Worm (Caenorhabditis elegans): ENCODE measurements around the gene C05E11.6.
A peak's percentile ranks its signal among the peaks of the same experiment; 100 is the strongest.

Gene C05E11.6

DNA sequence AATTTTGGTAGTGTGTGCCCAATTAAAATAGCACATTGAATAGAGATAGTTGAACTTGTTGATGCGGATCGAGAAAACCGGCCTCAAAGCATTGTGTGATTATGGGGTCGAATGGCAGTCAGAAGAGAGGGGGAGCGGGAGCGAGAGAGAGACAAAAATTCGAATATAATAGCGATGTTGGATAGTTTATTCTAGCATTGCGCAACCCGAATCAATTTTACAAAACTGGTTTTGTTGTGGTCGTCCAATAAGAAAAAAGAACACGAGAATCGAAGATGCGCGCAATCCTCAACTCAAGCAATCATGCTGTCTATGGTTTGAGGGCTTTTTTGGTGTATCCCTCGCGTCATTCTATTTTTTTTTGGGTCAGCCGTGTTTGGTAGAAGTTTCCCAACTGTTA, 8.5 kb upstream of the C05E11.6 start:
- TF ChIP-seq mdl-1 (tag; optimal IDR thresholded peaks at IDR 0.05): peak in 1 of 2 experiments; percentile 11
- peak in 1 of 2 experiments; percentile 13 for TF ChIP-seq lsy-2 (tag; optimal IDR thresholded peaks at IDR 0.05)
- no peak for TF ChIP-seq aha-1 (tag; optimal IDR thresholded peaks at IDR 0.05)
- peak; percentile 87 for TF ChIP-seq grh-1 (GFP tag; IDR thresholded peaks at IDR 0.05)
- TF ChIP-seq nhr-28 (tag; optimal IDR thresholded peaks at IDR 0.05): no peak
- no peak for TF ChIP-seq fkh-4 (tag; optimal IDR thresholded peaks at IDR 0.05; ENCODE audit: borderline replicate concordance)
- no peak for TF ChIP-seq efl-1 (optimal IDR thresholded peaks at IDR 0.05)
- peak in 1 of 2 experiments; percentile 32 for TF ChIP-seq efl-1 (GFP tag; optimal IDR thresholded peaks at IDR 0.05 in 1 of 2)
- peak; percentile 88 for TF ChIP-seq nhr-85 (tag)
- TF ChIP-seq nhr-71 (tag; optimal IDR thresholded peaks at IDR 0.05): peak; percentile 27
- TF ChIP-seq nhr-77 (tag; optimal IDR thresholded peaks at IDR 0.05): no peak
- no peak for TF ChIP-seq nhr-237 (tag; optimal IDR thresholded peaks at IDR 0.05)
- TF ChIP-seq lin-14 (GFP tag; optimal IDR thresholded peaks at IDR 0.05): peak; percentile 72
- TF ChIP-seq lin-35 (GFP tag; optimal IDR thresholded peaks at IDR 0.05): peak in 1 of 2 experiments; percentile 40
- TF ChIP-seq blmp-1 (tag; optimal IDR thresholded peaks at IDR 0.05): peak; percentile 32
- TF ChIP-seq snu-23 (GFP tag; optimal IDR thresholded peaks at IDR 0.05): peak; percentile 17
- TF ChIP-seq hlh-4 (tag; optimal IDR thresholded peaks at IDR 0.05): no peak
- TF ChIP-seq ets-5 (GFP tag; IDR thresholded peaks at IDR 0.05): no peak
- no peak for TF ChIP-seq mep-1 (tag; optimal IDR thresholded peaks at IDR 0.05)

DNA sequence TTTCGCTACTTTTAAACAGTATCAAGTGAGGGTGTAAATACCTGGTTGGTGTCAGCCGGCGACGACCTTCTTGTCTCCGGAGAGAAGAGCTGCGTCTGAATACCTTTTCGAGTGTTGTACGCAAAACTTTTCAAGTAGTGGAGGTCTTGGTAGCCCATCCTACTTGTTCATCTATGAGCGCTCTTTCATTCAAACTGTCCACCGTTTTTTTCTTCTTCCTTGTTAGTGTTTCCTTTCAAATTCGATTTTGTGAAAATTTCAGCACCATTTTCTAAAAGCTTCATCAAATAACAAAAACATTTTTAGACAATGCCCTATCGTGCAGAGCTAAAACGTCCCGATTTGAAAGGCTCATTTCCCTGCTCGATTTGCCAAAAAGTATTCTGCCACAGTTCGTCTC, 7.6 kb upstream of the C05E11.6 start, which contains the start of gene ham-2:
Gene ham-2 (plus strand): TSS at position 301 of the 400 bp plus-strand sequence.
- TF ChIP-seq ztf-4 (tag; optimal IDR thresholded peaks at IDR 0.05) (no peak), nhr-237 (tag; optimal IDR thresholded peaks at IDR 0.05) (no peak), nhr-11 (tag; optimal IDR thresholded peaks at IDR 0.05) (no peak), ceh-63 (GFP tag; optimal IDR thresholded peaks at IDR 0.05) (no peak), pag-3 (tag; optimal IDR thresholded peaks at IDR 0.05; ENCODE audit: borderline replicate concordance, insufficient read depth) (no peak), nhr-85 (tag) (peak; percentile 68)

DNA sequence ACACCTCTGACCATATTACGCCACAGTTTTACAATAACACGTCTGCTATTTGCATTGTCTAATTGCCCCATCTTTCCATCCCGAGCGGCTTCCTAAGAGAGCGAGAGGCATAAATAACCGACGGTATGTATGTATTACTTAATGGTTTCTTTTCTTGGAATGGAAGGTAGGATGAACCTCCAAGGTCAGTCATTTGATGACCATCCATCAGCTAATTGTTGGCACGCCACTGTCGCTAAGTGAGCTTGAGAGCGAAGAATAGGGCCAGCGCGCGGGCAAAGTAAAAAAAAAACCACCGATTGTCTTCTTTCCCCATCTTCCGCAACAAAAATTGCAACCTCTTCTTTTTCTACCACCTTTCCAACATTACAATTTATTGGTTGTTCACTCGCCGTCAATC, 5.9 kb upstream of the C05E11.6 start:
- TF ChIP-seq blmp-1 (tag; optimal IDR thresholded peaks at IDR 0.05) (peak; percentile 43), nhr-85 (tag) (peak; percentile 81), lin-14 (GFP tag; optimal IDR thresholded peaks at IDR 0.05) (peak; percentile 37), egl-13 (tag; optimal IDR thresholded peaks at IDR 0.05) (no peak), unc-30 (tag; optimal IDR thresholded peaks at IDR 0.05) (no peak)

ce11 chrX:4562288-4562687, 325 bp downstream of the C05E11.6 start:
- no peak for TF ChIP-seq egl-27 (tag; optimal IDR thresholded peaks at IDR 0.05)
- peak; percentile 84 for TF ChIP-seq hlh-4 (tag; optimal IDR thresholded peaks at IDR 0.05)
- TF ChIP-seq tbx-2 (tag; optimal IDR thresholded peaks at IDR 0.05): no peak

DNA sequence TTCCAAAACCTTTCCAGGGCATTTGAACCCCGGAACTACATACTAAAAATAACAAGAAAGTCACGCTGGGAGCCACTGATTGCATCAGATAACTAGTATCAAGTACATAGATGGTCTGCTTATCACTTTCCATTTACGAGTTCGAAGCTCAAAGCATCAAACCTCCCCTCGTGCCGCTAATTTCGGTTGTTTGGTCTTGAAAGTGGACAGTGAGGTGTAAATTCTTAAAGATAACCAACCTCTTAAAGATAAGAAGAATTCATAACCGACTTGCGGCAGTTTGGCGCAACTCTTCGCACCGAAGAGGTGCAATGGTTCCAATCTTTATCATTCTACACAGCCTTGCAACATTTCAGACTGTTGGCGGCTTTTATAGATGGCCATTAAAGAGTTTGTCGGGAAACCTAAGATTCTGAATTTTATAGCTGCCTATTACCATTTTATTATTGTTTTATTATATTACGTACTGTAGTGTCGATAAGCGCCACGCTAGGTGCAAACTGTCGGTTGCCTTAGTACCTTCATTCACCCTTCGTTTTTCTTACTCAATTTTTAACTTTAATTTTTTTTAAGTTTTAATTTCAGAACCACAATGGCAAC, 2.9 kb downstream of the C05E11.6 start, which contains the start of gene amt-4:
Gene amt-4 (plus strand): TSS at position 586 of the 600 bp plus-strand sequence.
- TF ChIP-seq jun-1 (tag; optimal IDR thresholded peaks at IDR 0.05): peak; percentile 13
- no peak for TF ChIP-seq aha-1 (tag; optimal IDR thresholded peaks at IDR 0.05)
- peak; percentile 13 for TF ChIP-seq nhr-90 (tag; optimal IDR thresholded peaks at IDR 0.05; ENCODE audit: poor library complexity)
- peak; percentile 27 for TF ChIP-seq tlp-1 (tag; optimal IDR thresholded peaks at IDR 0.05)
- peak in 1 of 2 experiments; percentile 64 for TF ChIP-seq mdl-1 (tag; optimal IDR thresholded peaks at IDR 0.05)
- TF ChIP-seq elt-2 (tag; optimal IDR thresholded peaks at IDR 0.05): peak; percentile 98
- TF ChIP-seq nhr-71 (tag; optimal IDR thresholded peaks at IDR 0.05): peak; percentile 31
- TF ChIP-seq lin-14 (GFP tag; optimal IDR thresholded peaks at IDR 0.05): peak; percentile 4
- TF ChIP-seq pax-3 (tag; optimal IDR thresholded peaks at IDR 0.05): no peak
- TF ChIP-seq pag-3 (tag; optimal IDR thresholded peaks at IDR 0.05; ENCODE audit: borderline replicate concordance, insufficient read depth): no peak
- TF ChIP-seq lsy-2 (tag; optimal IDR thresholded peaks at IDR 0.05): no peak
- TF ChIP-seq irx-1 (tag; optimal IDR thresholded peaks at IDR 0.05): no peak
- peak; percentile 23 for TF ChIP-seq nhr-20 (tag; optimal IDR thresholded peaks at IDR 0.05)
